Fruit fly (Drosophila melanogaster): ENCODE data around the gene tank.

- no peak for TF ChIP-seq psq (optimal IDR thresholded peaks at IDR 0.05)
- TF ChIP-seq Dll (optimal IDR thresholded peaks at IDR 0.05) = no peak
- no peak for TF ChIP-seq pan (optimal IDR thresholded peaks at IDR 0.05)
- TF ChIP-seq usp (GFP tag; optimal IDR thresholded peaks at IDR 0.05) = no peak
- peak; percentile 89 for TF ChIP-seq CG8478 (optimal IDR thresholded peaks at IDR 0.05)
These were observed 26.2 kb downstream of the tank start for dm6 chr2L:4811491-4812058.
